Fruit fly (Drosophila melanogaster): ENCODE results near the gene CG12594.
A peak's percentile ranks its signal among the peaks of the same experiment; 100 is the strongest.

The CG12594 gene

DNA sequence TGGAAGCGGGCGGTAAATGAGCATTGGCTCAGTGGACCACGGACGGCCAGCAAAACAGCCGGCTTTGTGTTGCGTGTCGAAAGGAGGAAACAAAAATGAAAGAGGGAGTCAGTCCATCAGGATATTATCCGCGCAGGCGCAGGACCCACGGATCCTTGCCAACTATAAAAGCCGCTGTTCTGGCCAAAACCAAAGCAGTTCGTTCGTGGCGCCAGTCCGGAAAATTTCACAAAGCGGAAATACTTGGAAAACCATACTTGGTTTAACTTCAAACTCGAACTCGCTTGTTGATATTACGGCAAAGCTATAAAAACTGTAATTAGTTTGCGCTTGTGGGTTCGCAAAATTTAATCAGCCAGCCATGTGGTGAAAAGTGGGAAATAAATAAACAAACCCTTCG, at the start of gene CG12594:
Gene CG12594 (plus strand): TSS at position 142 of the 400 bp plus-strand sequence.
- TF ChIP-seq bab1 (GFP tag; optimal IDR thresholded peaks at IDR 0.05) (no peak), cic (GFP tag; optimal IDR thresholded peaks at IDR 0.05) (no peak), Hr96 (GFP tag; optimal IDR thresholded peaks at IDR 0.05) (no peak), CG14711 (tag; optimal IDR thresholded peaks at IDR 0.05) (no peak), CG7101 (tag; optimal IDR thresholded peaks at IDR 0.05) (no peak), pad (GFP tag; optimal IDR thresholded peaks at IDR 0.05) (no peak), cnc (optimal IDR thresholded peaks at IDR 0.05) (no peak), Mnt (GFP tag; optimal IDR thresholded peaks at IDR 0.05) (no peak), CG1620 (GFP tag; optimal IDR thresholded peaks at IDR 0.05) (no peak)

DNA sequence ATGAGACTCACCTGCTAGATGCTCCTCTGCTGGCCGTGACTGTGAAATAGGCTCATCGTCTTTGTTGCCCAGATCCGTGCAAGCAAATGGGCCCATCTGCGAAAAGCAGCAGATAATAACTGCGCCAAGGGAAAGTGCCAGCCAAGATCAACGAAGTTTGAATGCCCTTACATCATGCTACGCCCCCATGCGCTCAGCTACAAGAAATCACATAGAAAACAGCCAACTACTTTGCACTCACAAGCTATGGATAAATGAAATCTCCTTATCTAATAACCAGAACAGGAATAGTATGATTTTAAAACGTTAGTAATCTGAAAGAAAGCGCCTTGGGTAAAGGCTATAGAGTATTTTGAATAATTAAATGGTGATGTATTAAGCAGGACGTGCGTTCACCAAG, 49.8 kb upstream of the CG12594 start:
- TF ChIP-seq Crg-1 (GFP tag; optimal IDR thresholded peaks at IDR 0.05) (no peak), CG7045 (GFP tag; optimal IDR thresholded peaks at IDR 0.05) (no peak), cnc (optimal IDR thresholded peaks at IDR 0.05) (no peak), kay (GFP tag; ENCODE audit: borderline replicate concordance) (no peak), cic (GFP tag; optimal IDR thresholded peaks at IDR 0.05) (no peak), CG11617 (GFP tag; optimal IDR thresholded peaks at IDR 0.05) (no peak), CG7101 (tag; optimal IDR thresholded peaks at IDR 0.05) (no peak)

DNA sequence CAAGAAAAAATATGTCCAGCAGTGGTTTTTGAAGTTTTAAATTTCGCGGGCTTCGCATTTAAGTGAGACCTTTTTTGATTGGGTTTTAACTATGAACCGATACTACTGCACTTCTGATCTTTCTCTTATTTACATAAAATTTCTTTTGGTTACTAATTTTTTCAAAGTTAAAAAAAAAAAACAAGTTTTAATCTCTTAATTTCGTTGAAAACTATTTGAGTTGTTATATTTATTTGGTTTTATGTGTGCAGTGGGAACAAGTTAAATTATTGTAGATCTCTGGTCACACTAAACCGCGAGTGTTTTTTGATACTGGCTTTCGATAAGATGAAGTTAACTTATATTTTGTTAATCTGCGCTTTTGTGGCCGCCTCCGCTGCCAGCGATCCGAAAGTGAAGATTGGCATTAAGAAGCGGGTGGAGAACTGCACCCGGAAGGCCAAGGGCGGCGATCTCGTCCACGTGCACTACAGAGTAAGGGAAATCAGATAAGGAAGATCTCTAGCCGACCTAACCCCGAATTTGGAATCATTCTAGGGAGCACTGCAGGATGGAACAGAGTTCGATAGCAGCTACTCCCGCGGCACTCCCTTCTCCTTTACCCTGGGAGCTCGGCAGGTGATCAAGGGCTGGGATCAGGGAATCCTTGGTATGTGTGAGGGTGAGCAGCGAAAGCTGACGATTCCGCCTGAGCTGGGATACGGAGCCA, 47.4 kb upstream of the CG12594 start, which contains the start of gene CG14715:
Gene CG14715 (plus strand): TSS at position 267 of the 709 bp plus-strand sequence.
- TF ChIP-seq Crg-1 (GFP tag; optimal IDR thresholded peaks at IDR 0.05) = no peak
- TF ChIP-seq ovo (GFP tag; optimal IDR thresholded peaks at IDR 0.05) = peak; percentile 1
- no peak for TF ChIP-seq CG12768 (GFP tag; optimal IDR thresholded peaks at IDR 0.05)
- TF ChIP-seq pad (GFP tag; optimal IDR thresholded peaks at IDR 0.05) = no peak
- peak; percentile 79 for TF ChIP-seq bab1 (GFP tag; optimal IDR thresholded peaks at IDR 0.05)
- peak; percentile 37 for TF ChIP-seq Hr96 (GFP tag; optimal IDR thresholded peaks at IDR 0.05)
- peak; percentile 9 for TF ChIP-seq CG11617 (GFP tag; optimal IDR thresholded peaks at IDR 0.05)
- peak; percentile 39 for TF ChIP-seq Mnt (GFP tag; optimal IDR thresholded peaks at IDR 0.05)
- TF ChIP-seq tj (GFP tag; optimal IDR thresholded peaks at IDR 0.05) = peak; percentile 9
- TF ChIP-seq CG7101 (tag; optimal IDR thresholded peaks at IDR 0.05) = peak; percentile 60
- peak; percentile 61 for TF ChIP-seq toe (GFP tag; optimal IDR thresholded peaks at IDR 0.05)
- peak; percentile 52 for TF ChIP-seq CG1620 (GFP tag; optimal IDR thresholded peaks at IDR 0.05)
- peak; percentile 51 for TF ChIP-seq CG14711 (tag; optimal IDR thresholded peaks at IDR 0.05)
- peak; percentile 9 for TF ChIP-seq CG7045 (GFP tag; optimal IDR thresholded peaks at IDR 0.05)
- no peak for TF ChIP-seq CG33017 (tag; optimal IDR thresholded peaks at IDR 0.05)

DNA sequence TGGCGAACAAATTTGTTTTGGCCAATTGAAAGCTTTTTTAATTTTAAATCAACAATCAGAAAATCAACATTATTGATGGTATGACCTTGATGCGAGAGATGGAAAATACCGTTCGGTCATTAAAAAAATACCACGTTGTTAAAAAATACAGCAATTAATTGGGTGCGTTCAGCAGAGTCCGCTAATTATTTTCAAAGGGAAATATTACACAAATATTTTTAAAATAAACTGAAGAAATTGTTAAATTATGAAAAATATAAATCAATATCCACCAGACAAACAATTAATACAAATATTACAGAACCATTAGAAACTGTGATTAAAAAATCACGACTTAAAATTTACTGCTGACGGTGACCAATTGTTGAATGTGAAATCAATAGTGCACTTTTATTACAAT, 43.5 kb upstream of the CG12594 start, which contains the start of gene CG18476:
Gene CG18476 (minus strand): TSS at position 101 of the 400 bp plus-strand sequence.
- TF ChIP-seq Hr96 (GFP tag; optimal IDR thresholded peaks at IDR 0.05) = peak; percentile 58
- TF ChIP-seq Clk (GFP tag; optimal IDR thresholded peaks at IDR 0.05) = peak; percentile 75
- TF ChIP-seq CG12768 (GFP tag; optimal IDR thresholded peaks at IDR 0.05) = peak; percentile 92
- TF ChIP-seq Crg-1 (GFP tag; optimal IDR thresholded peaks at IDR 0.05) = peak; percentile 69
- peak; percentile 81 for TF ChIP-seq pad (GFP tag; optimal IDR thresholded peaks at IDR 0.05)
- no peak for TF ChIP-seq kay (GFP tag; ENCODE audit: borderline replicate concordance)
- peak; percentile 95 for TF ChIP-seq CG33017 (tag; optimal IDR thresholded peaks at IDR 0.05)
- TF ChIP-seq CG14711 (tag; optimal IDR thresholded peaks at IDR 0.05) = peak; percentile 95
- TF ChIP-seq toe (GFP tag; optimal IDR thresholded peaks at IDR 0.05) = no peak
- peak; percentile 97 for TF ChIP-seq bab1 (GFP tag; optimal IDR thresholded peaks at IDR 0.05)
- TF ChIP-seq CG5204 (GFP tag; optimal IDR thresholded peaks at IDR 0.05) = no peak
- peak; percentile 70 for TF ChIP-seq Mnt (GFP tag; optimal IDR thresholded peaks at IDR 0.05)
- peak; percentile 7 for TF ChIP-seq cic (GFP tag; optimal IDR thresholded peaks at IDR 0.05)
- TF ChIP-seq cnc (optimal IDR thresholded peaks at IDR 0.05) = no peak
- TF ChIP-seq ovo (GFP tag; optimal IDR thresholded peaks at IDR 0.05) = peak; percentile 34
- TF ChIP-seq CG1620 (GFP tag; optimal IDR thresholded peaks at IDR 0.05) = peak; percentile 86
- TF ChIP-seq CG7101 (tag; optimal IDR thresholded peaks at IDR 0.05) = peak; percentile 96
- peak; percentile 88 for TF ChIP-seq CG7045 (GFP tag; optimal IDR thresholded peaks at IDR 0.05)
- peak; percentile 88 for TF ChIP-seq CG11617 (GFP tag; optimal IDR thresholded peaks at IDR 0.05)
- TF ChIP-seq tj (GFP tag; optimal IDR thresholded peaks at IDR 0.05) = peak; percentile 85

DNA sequence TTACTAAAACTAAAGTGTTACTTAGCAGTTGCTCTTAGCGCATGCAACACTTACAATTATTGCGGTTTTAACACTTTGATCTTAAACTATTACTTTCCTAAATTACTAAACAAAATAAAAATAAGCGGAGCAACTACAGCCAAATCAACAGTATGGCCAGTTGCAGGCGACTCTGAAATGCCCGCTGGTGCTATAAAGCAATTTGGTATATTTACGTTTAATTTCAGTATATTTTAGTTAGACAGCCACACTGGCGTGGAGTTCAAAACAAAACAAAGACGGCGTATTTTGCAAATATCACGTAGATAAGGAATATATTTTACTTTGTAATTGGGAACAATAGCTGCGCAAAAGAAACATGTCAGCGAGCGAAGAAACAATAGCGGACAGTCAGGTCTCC, 42.0 kb upstream of the CG12594 start, which contains the start of the genes Taf12 and Ho:
Gene Taf12 (minus strand): TSS at position 178 of the 400 bp plus-strand sequence.
Gene Ho (plus strand): TSS at position 231 of the 400 bp plus-strand sequence.
- no peak for TF ChIP-seq CG5204 (GFP tag; optimal IDR thresholded peaks at IDR 0.05)
- TF ChIP-seq CG33017 (tag; optimal IDR thresholded peaks at IDR 0.05) = no peak
- TF ChIP-seq Crg-1 (GFP tag; optimal IDR thresholded peaks at IDR 0.05) = no peak
- peak; percentile 38 for TF ChIP-seq bab1 (GFP tag; optimal IDR thresholded peaks at IDR 0.05)
- TF ChIP-seq CG1620 (GFP tag; optimal IDR thresholded peaks at IDR 0.05) = no peak
- no peak for TF ChIP-seq Hr96 (GFP tag; optimal IDR thresholded peaks at IDR 0.05)
- TF ChIP-seq CG14711 (tag; optimal IDR thresholded peaks at IDR 0.05) = peak; percentile 32
- TF ChIP-seq cic (GFP tag; optimal IDR thresholded peaks at IDR 0.05) = peak; percentile 32
- TF ChIP-seq Mnt (GFP tag; optimal IDR thresholded peaks at IDR 0.05) = peak; percentile 45
- no peak for TF ChIP-seq kay (GFP tag; ENCODE audit: borderline replicate concordance)
- no peak for TF ChIP-seq CG7045 (GFP tag; optimal IDR thresholded peaks at IDR 0.05)
- no peak for TF ChIP-seq tj (GFP tag; optimal IDR thresholded peaks at IDR 0.05)
- peak; percentile 21 for TF ChIP-seq CG7101 (tag; optimal IDR thresholded peaks at IDR 0.05)
- TF ChIP-seq Clk (GFP tag; optimal IDR thresholded peaks at IDR 0.05) = no peak
- no peak for TF ChIP-seq cnc (optimal IDR thresholded peaks at IDR 0.05)
- TF ChIP-seq CG12768 (GFP tag; optimal IDR thresholded peaks at IDR 0.05) = no peak
- TF ChIP-seq CG11617 (GFP tag; optimal IDR thresholded peaks at IDR 0.05) = no peak
- TF ChIP-seq ovo (GFP tag; optimal IDR thresholded peaks at IDR 0.05) = no peak
- TF ChIP-seq toe (GFP tag; optimal IDR thresholded peaks at IDR 0.05) = no peak
- TF ChIP-seq pad (GFP tag; optimal IDR thresholded peaks at IDR 0.05) = no peak
